Fruit fly (Drosophila melanogaster) whole organism, embryonic: ENCODE results near the gene Coa8.

Source experiments
- Ada2b ChIP-seq: fragments of 200-800 bp; sonication (Bioruptor generic); IDR thresholded peaks from 2 replicates; pipeline ENCODE4 v1.3.6; 2022; ENCODE audit warnings: missing biosample characterization, missing genetic modification characterization
- Adf1 ChIP-seq: fragments of 200-800 bp; sonication (Bioruptor generic); IDR thresholded peaks from 2 replicates; pipeline ENCODE4 v1.3.6; 2022; ENCODE audit warnings: missing biosample characterization, missing genetic modification characterization
- BEAF-32 ChIP-seq: fragments of 200-800 bp; sonication (Bioruptor generic); optimal IDR thresholded peaks from 3 replicates; lab custom pipeline; 2017; ENCODE audit warnings: missing biosample characterization, missing genetic modification characterization, mild to moderate bottlenecking, moderate library complexity, missing genetic modification reagents
- CG10147 ChIP-seq: fragments of 200-800 bp; sonication (Bioruptor generic); optimal IDR thresholded peaks from 2 replicates; lab custom pipeline; 2019; ENCODE audit warnings: missing biosample characterization, mild to moderate bottlenecking, missing genetic modification characterization, moderate library complexity
- CG10209 ChIP-seq: fragments of 200-800 bp; sonication (Bioruptor generic); optimal IDR thresholded peaks from 3 replicates; lab custom pipeline; 2017; ENCODE audit warnings: missing biosample characterization, mild to moderate bottlenecking, missing genetic modification characterization, missing genetic modification reagents
- CG10267 ChIP-seq: fragments of 200-800 bp; sonication (Bioruptor generic); optimal IDR thresholded peaks from 2 replicates; lab custom pipeline; 2018; ENCODE audit warnings: missing biosample characterization, mild to moderate bottlenecking, missing genetic modification characterization, moderate library complexity
- CG10431 ChIP-seq: fragments of 200-800 bp; sonication (Bioruptor generic); optimal IDR thresholded peaks from 3 replicates; lab custom pipeline; 2018; ENCODE audit warnings: missing biosample characterization, mild to moderate bottlenecking, missing genetic modification characterization
- CG10654 ChIP-seq: fragments of 200-800 bp; sonication (Bioruptor generic); optimal IDR thresholded peaks from 2 replicates; lab custom pipeline; 2016; ENCODE audit warnings: missing biosample characterization, missing genetic modification characterization
- CG13123 ChIP-seq: fragments of 200-800 bp; sonication (Bioruptor generic); optimal IDR thresholded peaks from 2 replicates; lab custom pipeline; 2016; ENCODE audit warnings: missing biosample characterization, missing genetic modification characterization
- CG16779 ChIP-seq: fragments of 200-800 bp; sonication (Bioruptor generic); IDR thresholded peaks from 2 replicates; pipeline ENCODE4 v1.3.6; 2022; ENCODE audit warnings: missing biosample characterization, missing genetic modification characterization
- CG17612 ChIP-seq: fragments of 200-800 bp; sonication (Bioruptor generic); IDR thresholded peaks from 2 replicates; pipeline ENCODE4 v1.3.6; 2022; ENCODE audit warnings: missing biosample characterization, missing genetic modification characterization
- CG30020 ChIP-seq: fragments of 200-800 bp; optimal IDR thresholded peaks from 2 replicates; lab custom pipeline; 2019; ENCODE audit warnings: missing biosample characterization, mild to moderate bottlenecking, missing genetic modification characterization, moderate library complexity
- CG31224 ChIP-seq: fragments of 200-800 bp; sonication (Bioruptor generic); IDR thresholded peaks from 2 replicates; pipeline ENCODE4 v1.3.6; 2022; ENCODE audit warnings: missing biosample characterization, missing genetic modification characterization
- CG32767 ChIP-seq: fragments of 200-800 bp; sonication (Bioruptor generic); IDR thresholded peaks from 2 replicates; pipeline ENCODE4 v1.3.6; 2022; ENCODE audit warnings: missing biosample characterization, missing genetic modification characterization
- CG34422 ChIP-seq: fragments of 200-800 bp; sonication (Bioruptor generic); IDR thresholded peaks from 3 replicates; pipeline ENCODE4 v1.3.6; 2022; ENCODE audit warnings: missing biosample characterization, missing genetic modification characterization
- CG3726 ChIP-seq: fragments of 200-800 bp; sonication (Bioruptor generic); IDR thresholded peaks from 3 replicates; pipeline ENCODE4, ENCODE4 v1.3.6; 2022; ENCODE audit warnings: missing biosample characterization, missing genetic modification characterization
- CG3838 ChIP-seq: fragments of 200-800 bp; sonication (Bioruptor generic); optimal IDR thresholded peaks from 3 replicates; lab custom pipeline; 2016; ENCODE audit warnings: missing biosample characterization, missing genetic modification characterization
- CG43689 ChIP-seq: fragments of 200-800 bp; sonication (Bioruptor generic); IDR thresholded peaks from 2 replicates; pipeline ENCODE4 v1.3.6; 2022; ENCODE audit warnings: missing biosample characterization, missing genetic modification characterization
- CG4707 ChIP-seq: fragments of 200-800 bp; sonication (Bioruptor generic); optimal IDR thresholded peaks from 2 replicates; lab custom pipeline; 2018; ENCODE audit warnings: missing biosample characterization, mild to moderate bottlenecking, missing genetic modification characterization, moderate library complexity
- CG4820 ChIP-seq: fragments of 200-800 bp; sonication (Bioruptor generic); optimal IDR thresholded peaks from 3 replicates; lab custom pipeline; 2016; ENCODE audit warnings: missing biosample characterization, missing genetic modification characterization
- CG5245 ChIP-seq: fragments of 200-800 bp; sonication (Bioruptor generic); optimal IDR thresholded peaks from 3 replicates; lab custom pipeline; 2016; ENCODE audit warnings: missing biosample characterization, missing genetic modification characterization
- CG5953 ChIP-seq: fragments of 200-800 bp; sonication (Bioruptor generic); IDR thresholded peaks from 2 replicates; pipeline ENCODE4 v1.3.6; 2022; ENCODE audit warnings: missing biosample characterization, missing genetic modification characterization
- CG8290 ChIP-seq, 3 experiments: fragments of 200-800 bp; sonication (Bioruptor generic); optimal IDR thresholded peaks; 2 replicates each; lab custom pipeline; 2016 to 2019; ENCODE audit warnings: missing biosample characterization in 3 of 3, missing genetic modification characterization in 3 of 3, mild to moderate bottlenecking in 2 of 3, moderate library complexity in 1 of 3
- CG9609 ChIP-seq: fragments of 200-800 bp; sonication (Bioruptor generic); optimal IDR thresholded peaks from 3 replicates; lab custom pipeline; 2016; ENCODE audit warnings: missing biosample characterization, missing genetic modification characterization
- CG9876 ChIP-seq: fragments of 200-800 bp; sonication (Bioruptor generic); optimal IDR thresholded peaks from 2 replicates; lab custom pipeline; 2016; ENCODE audit warnings: missing biosample characterization, missing genetic modification characterization
- CHES-1-like ChIP-seq: fragments of 200-800 bp; sonication (Bioruptor generic); optimal IDR thresholded peaks from 2 replicates; lab custom pipeline; 2016; ENCODE audit warnings: missing biosample characterization, missing genetic modification characterization
- CkIIα-i1 ChIP-seq: fragments of 200-800 bp; sonication (Bioruptor generic); IDR thresholded peaks from 2 replicates; pipeline ENCODE4 v1.3.6; 2022; ENCODE audit warnings: missing biosample characterization, missing genetic modification characterization
- Dll ChIP-seq: fragments of 200-800 bp; sonication (Bioruptor generic); IDR thresholded peaks from 4 replicates; pipeline ENCODE4 v1.3.6; 2022; ENCODE audit warnings: missing biosample characterization, missing genetic modification characterization; ENCODE audit not compliant: partially characterized antibody
- Dp ChIP-seq: fragments of 200-800 bp; sonication (Bioruptor generic); optimal IDR thresholded peaks from 2 replicates; lab custom pipeline; 2018; ENCODE audit warnings: missing biosample characterization, mild to moderate bottlenecking, missing genetic modification characterization, moderate library complexity
- Fer3 ChIP-seq: fragments of 200-800 bp; sonication (Bioruptor generic); optimal IDR thresholded peaks from 2 replicates; lab custom pipeline; 2018; ENCODE audit warnings: missing biosample characterization, mild to moderate bottlenecking, missing genetic modification characterization, moderate library complexity
- Hr51 ChIP-seq, 2 experiments: fragments of 200-800 bp; sonication (Bioruptor generic); optimal IDR thresholded peaks; 2 replicates in 1 of 2; 3 replicates in 1 of 2; lab custom pipeline; 2016 to 2018; ENCODE audit warnings: missing biosample characterization in 2 of 2, missing genetic modification characterization in 2 of 2, mild to moderate bottlenecking in 1 of 2, moderate library complexity in 1 of 2
- NC2α ChIP-seq: fragments of 200-800 bp; sonication (Bioruptor generic); optimal IDR thresholded peaks from 2 replicates; lab custom pipeline; 2016; ENCODE audit warnings: missing biosample characterization, missing genetic modification characterization
- NFAT ChIP-seq: fragments of 200-800 bp; sonication (Bioruptor generic); IDR thresholded peaks from 2 replicates; pipeline ENCODE4 v1.3.6; 2022; ENCODE audit warnings: missing biosample characterization, missing genetic modification characterization
- Nf-YA ChIP-seq: fragments of 200-800 bp; sonication (Bioruptor generic); IDR thresholded peaks from 2 replicates; pipeline ENCODE4 v1.3.6; 2022; ENCODE audit warnings: missing biosample characterization, missing genetic modification characterization
- NfI ChIP-seq: fragments of 200-800 bp; sonication (Bioruptor generic); optimal IDR thresholded peaks from 3 replicates; lab custom pipeline; 2018; ENCODE audit warnings: missing biosample characterization, mild to moderate bottlenecking, missing genetic modification characterization, moderate library complexity
- Pdp1 ChIP-seq, 2 experiments: fragments of 200-800 bp; sonication (Bioruptor generic); optimal IDR thresholded peaks; 3 replicates each; lab custom pipeline; 2016; ENCODE audit warnings: missing biosample characterization in 2 of 2, missing genetic modification characterization in 2 of 2, mild to moderate bottlenecking in 1 of 2, moderate library complexity in 1 of 2
- ase ChIP-seq: fragments of 200-800 bp; sonication (Bioruptor generic); IDR thresholded peaks from 3 replicates; pipeline ENCODE4 v1.3.6; 2022; ENCODE audit warnings: missing biosample characterization, missing genetic modification characterization
- bbx ChIP-seq: fragments of 200-800 bp; sonication (Bioruptor generic); IDR thresholded peaks from 2 replicates; pipeline ENCODE4 v1.3.6; 2022; ENCODE audit warnings: missing biosample characterization, missing genetic modification characterization; ENCODE audit not compliant: partially characterized antibody
- dmrt99B ChIP-seq: fragments of 200-800 bp; sonication (Bioruptor generic); optimal IDR thresholded peaks from 2 replicates; lab custom pipeline; 2018; ENCODE audit warnings: missing biosample characterization, mild to moderate bottlenecking, missing genetic modification characterization, moderate library complexity
- emc ChIP-seq: fragments of 200-800 bp; sonication (Bioruptor generic); optimal IDR thresholded peaks from 2 replicates; lab custom pipeline; 2016; ENCODE audit warnings: missing biosample characterization, missing genetic modification characterization
- en ChIP-seq: fragments of 200-800 bp; sonication (Bioruptor generic); optimal IDR thresholded peaks from 2 replicates; lab custom pipeline; 2016; ENCODE audit warnings: missing biosample characterization, missing genetic modification characterization
- eve ChIP-seq, 2 experiments: fragments of >200 bp; optimal IDR thresholded peaks; 2 replicates each; lab custom pipeline; 2017; ENCODE audit warnings: missing biosample characterization in 2 of 2, missing genetic modification characterization in 2 of 2
- hb ChIP-seq: fragments of 200-800 bp; sonication (Bioruptor generic); IDR thresholded peaks from 3 replicates; pipeline ENCODE4 v1.3.6; 2022; ENCODE audit warnings: missing biosample characterization, missing genetic modification characterization; ENCODE audit not compliant: partially characterized antibody
- kay ChIP-seq: fragments of 200-800 bp; sonication (Bioruptor generic); optimal IDR thresholded peaks from 2 replicates; lab custom pipeline; 2016; ENCODE audit warnings: missing biosample characterization, missing genetic modification characterization
- lov ChIP-seq, 2 experiments: fragments of 200-800 bp in 1 of 2; fragments of >200 bp in 1 of 2; sonication (Bioruptor generic) in 1 of 2; IDR thresholded peaks in 1 of 2; optimal IDR thresholded peaks in 1 of 2; 2 replicates in 1 of 2; 3 replicates in 1 of 2; pipeline versions ENCODE4 v1.3.6 to Lab custom; 2017 to 2022; ENCODE audit warnings: missing biosample characterization in 1 of 2, missing genetic modification characterization in 1 of 2
- nerfin-2 ChIP-seq: fragments of 200-800 bp; sonication (Bioruptor generic); IDR thresholded peaks from 2 replicates; pipeline ENCODE4 v1.3.6; 2022; ENCODE audit warnings: missing biosample characterization, missing genetic modification characterization; ENCODE audit not compliant: partially characterized antibody
- nmo ChIP-seq: fragments of 200-800 bp; sonication (Bioruptor generic); optimal IDR thresholded peaks from 2 replicates; lab custom pipeline; 2018; ENCODE audit warnings: missing biosample characterization, mild to moderate bottlenecking, missing genetic modification characterization, moderate library complexity
- tx ChIP-seq: fragments of 200-800 bp; sonication (Bioruptor generic); optimal IDR thresholded peaks from 2 replicates; lab custom pipeline; 2016; ENCODE audit warnings: missing biosample characterization, missing genetic modification characterization
- unpg ChIP-seq: fragments of 200-800 bp; sonication (Bioruptor generic); optimal IDR thresholded peaks from 3 replicates; lab custom pipeline; 2018; ENCODE audit warnings: missing biosample characterization, mild to moderate bottlenecking, missing genetic modification characterization, moderate library complexity
- vvl ChIP-seq: fragments of 200-800 bp; sonication (Bioruptor generic); IDR thresholded peaks from 2 replicates; pipeline ENCODE4 v1.3.6; 2022; ENCODE audit warnings: missing biosample characterization, missing genetic modification characterization
- z ChIP-seq: fragments of 200-800 bp; sonication (Bioruptor generic); IDR thresholded peaks from 3 replicates; pipeline ENCODE4 v1.3.6; 2022; ENCODE audit warnings: missing biosample characterization, missing genetic modification characterization

Coa8 gene

DNA sequence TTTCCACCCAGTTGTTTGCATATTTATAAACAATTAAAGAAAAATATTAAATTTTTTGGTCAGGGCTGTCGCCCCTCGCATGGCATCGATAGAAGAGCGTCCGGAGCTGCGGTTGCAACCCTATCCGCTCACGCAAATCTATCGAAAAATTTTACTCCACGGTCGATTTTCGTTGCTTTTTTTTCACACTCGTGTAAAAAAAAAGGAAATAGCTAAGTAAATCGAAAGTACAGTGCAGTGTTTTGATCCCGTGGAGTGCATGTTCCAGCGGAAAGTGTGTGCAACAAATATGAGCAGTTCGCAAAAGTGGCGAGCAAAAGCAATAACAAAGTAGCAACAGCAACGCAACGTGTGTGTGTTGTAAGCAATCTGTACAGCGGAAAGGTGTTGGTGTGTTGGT lies 28.7 kb downstream of the Coa8 start, which contains the start of the genes Edem1 and Rbcn-3B (continued):
- TF ChIP-seq dmrt99B (no peak), CG3726 (GFP tag; lab: Robert Waterston, UW) (no peak), CG10209 (GFP tag; lab: Kevin White, UChicago) (no peak), CG10147 (GFP tag; lab: Kevin White, UChicago) (no peak), kay (GFP tag; lab: Kevin White, UChicago) (no peak), NC2α (GFP tag; lab: Kevin White, UChicago) (no peak), Ada2b (GFP tag; lab: Robert Waterston, UW) (no peak), CG30020 (tag; lab: Kevin White, UChicago) (no peak), CG43689 (no peak), CG10654 (no peak), hb (GFP tag; lab: Robert Waterston, UW) (peak; percentile 57; the same call in 1 of the 3 replicates), CG31224 (GFP tag; lab: Robert Waterston, UW) (no peak), CG4820 (GFP tag; lab: Kevin White, UChicago) (no peak), CkIIα-i1 (GFP tag; lab: Robert Waterston, UW) (no peak), NFAT (GFP tag; lab: Robert Waterston, UW) (no peak), CG10431 (no peak), Dll (GFP tag; lab: Robert Waterston, UW) (peak; percentile 45; the same call in 2 of the 4 replicates), CG5245 (GFP tag; lab: Kevin White, UChicago) (no peak), CG32767 (GFP tag; lab: Robert Waterston, UW) (no peak), CG34422 (no peak), Pdp1 (GFP tag; optimal IDR thresholded peaks at IDR 0.05; lab: Kevin White, UChicago) (peak in 1 of 2 experiments; percentile 33), CG16779 (GFP tag; lab: Robert Waterston, UW) (no peak), nerfin-2 (GFP tag; lab: Robert Waterston, UW) (no peak), eve (GFP tag; optimal IDR thresholded peaks at IDR 0.05; lab: Kevin White, UChicago) (no peak), CG9876 (GFP tag; lab: Kevin White, UChicago) (no peak), lov (optimal IDR thresholded peaks at IDR 0.05; lab: Kevin White, UChicago) (no peak), lov (GFP tag; IDR thresholded peaks at IDR 0.05; lab: Robert Waterston, UW) (no peak), Adf1 (GFP tag; lab: Robert Waterston, UW) (no peak), en (GFP tag; lab: Kevin White, UChicago) (no peak), Fer3 (tag; lab: Kevin White, UChicago) (no peak), NfI (no peak), vvl (no peak), Dp (GFP tag; lab: Kevin White, UChicago) (no peak), CG13123 (GFP tag; lab: Kevin White, UChicago) (no peak), bbx (GFP tag; lab: Robert Waterston, UW) (no peak), BEAF-32 (GFP tag; lab: Kevin White, UChicago) (peak; percentile 68), unpg (no peak), CG4707 (GFP tag; lab: Kevin White, UChicago) (no peak), nmo (GFP tag; lab: Kevin White, UChicago) (no peak), CHES-1-like (GFP tag; lab: Kevin White, UChicago) (no peak), CG10267 (no peak), z (GFP tag; lab: Robert Waterston, UW) (no peak), Hr51 (GFP tag; optimal IDR thresholded peaks at IDR 0.05; lab: Kevin White, UChicago) (no peak), Nf-YA (no peak), CG3838 (no peak), CG17612 (GFP tag; lab: Robert Waterston, UW) (no peak), tx (GFP tag; lab: Kevin White, UChicago) (no peak), CG8290 (GFP tag; optimal IDR thresholded peaks at IDR 0.05; lab: Kevin White, UChicago) (no peak), CG8290 (tag; optimal IDR thresholded peaks at IDR 0.05; lab: Kevin White, UChicago) (no peak), CG9609 (GFP tag; lab: Kevin White, UChicago) (no peak), emc (GFP tag; lab: Kevin White, UChicago) (no peak), ase (GFP tag; lab: Robert Waterston, UW) (no peak), CG5953 (GFP tag; lab: Robert Waterston, UW) (no peak)
